Worm (Caenorhabditis elegans): Measurements from ENCODE around the gene fbxa-88.

The fbxa-88 gene

DNA sequence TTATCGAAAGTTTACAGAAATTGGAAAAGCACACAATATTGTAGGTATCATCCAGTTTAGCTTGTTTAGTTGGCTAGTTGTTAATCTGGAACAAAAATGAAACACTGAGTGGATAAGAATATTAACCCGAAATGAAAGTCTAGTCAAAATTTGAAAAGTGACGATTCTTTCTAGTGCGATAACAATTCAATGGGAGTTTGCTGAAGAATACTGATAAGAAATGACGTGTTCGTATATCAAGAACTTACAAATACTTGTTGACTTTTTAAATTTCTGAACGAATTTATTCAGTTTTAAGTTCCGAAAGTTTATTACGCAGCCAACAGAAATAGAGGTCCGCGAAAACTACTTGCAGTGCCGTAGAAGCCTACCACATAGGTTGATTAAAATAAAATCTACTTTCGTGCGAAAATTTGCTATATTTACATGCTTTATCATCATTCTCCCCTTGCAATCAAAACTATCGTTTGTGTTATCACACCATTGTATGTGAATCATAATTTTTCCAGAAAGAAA lies at the start of gene fbxa-88:
fbxa-88 (minus strand) TSS at position 51 of the 516 bp plus-strand sequence.
- TF ChIP-seq tbx-11 (GFP tag; IDR thresholded peaks at IDR 0.05), result no peak
- no peak for TF ChIP-seq ama-1 (optimal IDR thresholded peaks at IDR 0.05)
- no peak for TF ChIP-seq aly-1 (tag; optimal IDR thresholded peaks at IDR 0.05)
- TF ChIP-seq ets-7 (tag; optimal IDR thresholded peaks at IDR 0.05), result no peak
- no peak for TF ChIP-seq tra-4 (tag; optimal IDR thresholded peaks at IDR 0.05)
- no peak for TF ChIP-seq hmg-4 (GFP tag; optimal IDR thresholded peaks at IDR 0.05)
- no peak for TF ChIP-seq B0310.2 (tag; optimal IDR thresholded peaks at IDR 0.05)
- no peak for TF ChIP-seq hmbx-1 (tag; optimal IDR thresholded peaks at IDR 0.05)
- no peak for TF ChIP-seq ceh-13 (GFP tag; optimal IDR thresholded peaks at IDR 0.05)
- TF ChIP-seq ceh-36 (tag; optimal IDR thresholded peaks at IDR 0.05), result no peak
- TF ChIP-seq tbx-37 (GFP tag; conservative IDR thresholded peaks at IDR 0.05), result no peak

- TF ChIP-seq ceh-36 (tag; optimal IDR thresholded peaks at IDR 0.05), result no peak
- TF ChIP-seq tbx-37 (GFP tag; conservative IDR thresholded peaks at IDR 0.05), result no peak
Observed at ce11 chrV:16192114-16192513, 49.2 kb upstream of the fbxa-88 start, which contains the start of gene srh-279. Gene srh-279, plus strand, starts transcription at chrV:16192414.

ce11 chrV:16190485-16190884 lies 47.6 kb upstream of the fbxa-88 start, which contains the start of gene srh-281:
Gene srh-281, plus strand, starts transcription at chrV:16190785.
- no peak for TF ChIP-seq B0310.2 (tag; optimal IDR thresholded peaks at IDR 0.05)

ce11 chrV:16183357-16183756 lies 40.4 kb upstream of the fbxa-88 start, which contains the start of gene srz-14:
Gene srz-14, plus strand, starts transcription at chrV:16183657.
- TF ChIP-seq tbx-11 (GFP tag; IDR thresholded peaks at IDR 0.05) (no peak), B0310.2 (tag; optimal IDR thresholded peaks at IDR 0.05) (no peak), ceh-36 (tag; optimal IDR thresholded peaks at IDR 0.05) (no peak), aly-1 (tag; optimal IDR thresholded peaks at IDR 0.05) (no peak), F13C5.2 (tag; optimal IDR thresholded peaks at IDR 0.05) (no peak), tbx-37 (GFP tag; conservative IDR thresholded peaks at IDR 0.05) (no peak), pes-1 (GFP tag; IDR thresholded peaks at IDR 0.05) (no peak), ceh-13 (GFP tag; optimal IDR thresholded peaks at IDR 0.05) (no peak), hmbx-1 (tag; optimal IDR thresholded peaks at IDR 0.05) (no peak), hnd-1 (tag; optimal IDR thresholded peaks at IDR 0.05) (no peak), hmg-4 (GFP tag; optimal IDR thresholded peaks at IDR 0.05) (no peak), scrt-1 (GFP tag; IDR thresholded peaks at IDR 0.05) (no peak), flt-1 (GFP tag; IDR thresholded peaks at IDR 0.05) (no peak), tra-4 (tag; optimal IDR thresholded peaks at IDR 0.05) (no peak), ets-7 (tag; optimal IDR thresholded peaks at IDR 0.05) (no peak), ama-1 (optimal IDR thresholded peaks at IDR 0.05) (no peak), sea-1 (GFP tag; conservative IDR thresholded peaks at IDR 0.05) (no peak)

DNA sequence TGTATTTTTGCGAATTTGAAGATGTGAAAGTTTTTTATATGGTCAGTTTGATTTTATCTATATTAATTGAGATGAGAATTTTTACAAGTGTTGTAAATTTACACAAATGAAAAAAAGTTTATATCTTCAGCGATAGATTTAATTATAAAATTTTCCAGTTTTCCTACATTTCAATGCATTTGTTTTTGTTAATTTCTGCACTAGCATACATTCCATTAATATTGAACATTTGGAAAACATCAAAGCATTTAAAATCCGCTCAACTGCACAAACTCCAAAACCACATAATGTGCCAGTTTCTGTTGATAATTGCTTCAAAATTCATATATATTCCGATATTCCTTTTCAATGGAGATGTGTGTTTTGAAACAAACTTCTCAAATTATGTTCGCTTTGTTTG lies 40.0 kb upstream of the fbxa-88 start, which contains the start of gene srh-277:
srh-277 (plus strand) TSS at position 301 of the 400 bp plus-strand sequence.
- TF ChIP-seq tra-4 (tag; optimal IDR thresholded peaks at IDR 0.05) (no peak), B0310.2 (tag; optimal IDR thresholded peaks at IDR 0.05) (no peak), hmg-4 (GFP tag; optimal IDR thresholded peaks at IDR 0.05) (no peak), ets-7 (tag; optimal IDR thresholded peaks at IDR 0.05) (no peak)

DNA sequence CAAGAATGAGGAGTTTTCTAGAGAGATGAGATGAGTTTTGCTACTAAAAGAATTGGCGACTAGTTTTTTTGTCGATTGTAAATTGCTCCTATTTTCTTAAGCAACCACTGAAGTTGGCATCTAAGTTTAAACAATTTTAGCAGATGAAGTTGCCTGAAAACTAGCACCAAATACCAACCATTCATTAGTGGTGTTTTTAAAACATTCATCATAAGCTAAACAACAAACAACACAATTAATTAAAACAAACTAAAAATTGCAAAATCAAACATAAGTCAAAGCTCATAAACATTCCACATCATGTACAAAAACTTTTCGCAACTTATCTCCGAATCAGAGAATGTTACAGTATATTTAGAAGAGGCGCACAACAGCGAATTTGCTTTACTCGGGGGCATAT lies 39.2 kb upstream of the fbxa-88 start, which contains the start of gene srz-13:
srz-13 (plus strand) TSS at position 301 of the 400 bp plus-strand sequence.
- TF ChIP-seq hmbx-1 (tag; optimal IDR thresholded peaks at IDR 0.05) (no peak), hmg-4 (GFP tag; optimal IDR thresholded peaks at IDR 0.05) (no peak), ceh-13 (GFP tag; optimal IDR thresholded peaks at IDR 0.05) (no peak), tra-4 (tag; optimal IDR thresholded peaks at IDR 0.05) (no peak), aly-1 (tag; optimal IDR thresholded peaks at IDR 0.05) (no peak), tbx-37 (GFP tag; conservative IDR thresholded peaks at IDR 0.05) (no peak), scrt-1 (GFP tag; IDR thresholded peaks at IDR 0.05) (no peak), tbx-11 (GFP tag; IDR thresholded peaks at IDR 0.05) (no peak), flt-1 (GFP tag; IDR thresholded peaks at IDR 0.05) (no peak), B0310.2 (tag; optimal IDR thresholded peaks at IDR 0.05) (no peak), pes-1 (GFP tag; IDR thresholded peaks at IDR 0.05) (no peak), sea-1 (GFP tag; conservative IDR thresholded peaks at IDR 0.05) (no peak)

DNA sequence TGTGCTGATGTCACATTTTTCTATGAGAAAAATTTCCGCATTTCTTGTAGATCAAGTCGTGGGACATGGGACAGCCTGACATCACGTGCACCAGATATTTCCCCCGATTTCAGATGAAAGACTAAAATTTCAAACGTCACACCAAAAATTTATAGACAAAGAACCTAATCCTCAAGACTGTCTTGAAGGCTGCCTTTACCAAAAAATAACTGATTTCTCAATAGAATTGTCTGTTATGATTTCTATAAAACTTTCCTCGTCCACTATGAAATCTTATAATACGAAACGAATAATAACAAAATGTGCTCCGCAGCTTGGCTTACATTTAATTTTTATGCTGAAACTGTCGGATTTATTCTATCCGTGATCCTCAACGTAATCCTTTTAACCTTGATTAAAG lies 37.4 kb upstream of the fbxa-88 start, which contains the start of gene str-106:
str-106 (plus strand) TSS at position 301 of the 400 bp plus-strand sequence.
- no peak for TF ChIP-seq hmbx-1 (tag; optimal IDR thresholded peaks at IDR 0.05)
- no peak for TF ChIP-seq sea-1 (GFP tag; conservative IDR thresholded peaks at IDR 0.05)
- no peak for TF ChIP-seq tbx-37 (GFP tag; conservative IDR thresholded peaks at IDR 0.05)
- TF ChIP-seq ets-7 (tag; optimal IDR thresholded peaks at IDR 0.05), result no peak
- no peak for TF ChIP-seq F13C5.2 (tag; optimal IDR thresholded peaks at IDR 0.05)
- TF ChIP-seq hnd-1 (tag; optimal IDR thresholded peaks at IDR 0.05), result no peak
- no peak for TF ChIP-seq B0310.2 (tag; optimal IDR thresholded peaks at IDR 0.05)
- TF ChIP-seq aly-1 (tag; optimal IDR thresholded peaks at IDR 0.05), result no peak
- TF ChIP-seq flt-1 (GFP tag; IDR thresholded peaks at IDR 0.05), result no peak
- TF ChIP-seq pes-1 (GFP tag; IDR thresholded peaks at IDR 0.05), result no peak
- TF ChIP-seq ceh-36 (tag; optimal IDR thresholded peaks at IDR 0.05), result no peak
- TF ChIP-seq ceh-13 (GFP tag; optimal IDR thresholded peaks at IDR 0.05), result no peak
- TF ChIP-seq scrt-1 (GFP tag; IDR thresholded peaks at IDR 0.05), result no peak
- no peak for TF ChIP-seq tbx-11 (GFP tag; IDR thresholded peaks at IDR 0.05)
- no peak for TF ChIP-seq hmg-4 (GFP tag; optimal IDR thresholded peaks at IDR 0.05)
- TF ChIP-seq tra-4 (tag; optimal IDR thresholded peaks at IDR 0.05), result no peak
- no peak for TF ChIP-seq ama-1 (optimal IDR thresholded peaks at IDR 0.05)

DNA sequence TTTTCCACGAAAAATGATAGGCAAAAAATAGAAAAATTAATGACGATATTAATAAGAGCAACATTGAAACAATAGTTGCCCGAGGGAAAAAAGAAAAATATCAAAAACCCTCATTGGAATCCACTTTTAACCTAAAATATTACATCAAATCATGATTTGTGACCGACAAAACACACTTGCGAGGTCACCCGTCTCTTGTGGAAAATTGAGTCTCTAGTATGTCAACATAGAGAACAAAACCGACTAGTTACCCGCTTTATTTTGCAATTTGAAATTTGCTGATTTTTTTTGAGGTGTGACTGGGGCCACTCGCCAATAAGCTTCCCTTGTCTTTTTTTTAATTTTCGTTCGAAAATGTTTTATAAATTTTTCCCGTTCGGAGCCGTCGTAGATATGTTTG lies 32.8 kb upstream of the fbxa-88 start, which contains the start of gene cyp-33D1:
cyp-33D1 (minus strand) TSS at position 101 of the 400 bp plus-strand sequence.
- TF ChIP-seq hnd-1 (tag; optimal IDR thresholded peaks at IDR 0.05) (no peak), tbx-37 (GFP tag; conservative IDR thresholded peaks at IDR 0.05) (no peak), flt-1 (GFP tag; IDR thresholded peaks at IDR 0.05) (no peak), tbx-11 (GFP tag; IDR thresholded peaks at IDR 0.05) (no peak), F13C5.2 (tag; optimal IDR thresholded peaks at IDR 0.05) (no peak), ceh-13 (GFP tag; optimal IDR thresholded peaks at IDR 0.05) (no peak), sea-1 (GFP tag; conservative IDR thresholded peaks at IDR 0.05) (no peak), ets-7 (tag; optimal IDR thresholded peaks at IDR 0.05) (no peak), B0310.2 (tag; optimal IDR thresholded peaks at IDR 0.05) (no peak)

Measured in whole organism, early embryonic.